Fruit fly (Drosophila melanogaster) whole organism, adult: Measurements from ENCODE around the gene yellow-c.

ENCODE experiments used
- CG11617 ChIP-seq: fragments of 200-800 bp; sonication (Bioruptor generic); optimal IDR thresholded peaks from 2 replicates; lab custom pipeline; 2017; ENCODE audit warnings: mild to moderate bottlenecking, missing biosample characterization, missing genetic modification reagents, missing genetic modification characterization
- CG12768 ChIP-seq: fragments of 200-800 bp; sonication (Bioruptor generic); optimal IDR thresholded peaks from 2 replicates; lab custom pipeline; 2017; ENCODE audit warnings: missing biosample characterization, missing genetic modification characterization, mild to moderate bottlenecking, moderate library complexity, missing genetic modification reagents
- CG14711 ChIP-seq: fragments of 200-800 bp; sonication (Bioruptor generic); optimal IDR thresholded peaks from 2 replicates; lab custom pipeline; 2018; ENCODE audit warnings: missing biosample characterization, mild to moderate bottlenecking, missing genetic modification characterization, moderate library complexity
- CG1620 ChIP-seq: fragments of 200-800 bp; sonication (Bioruptor generic); optimal IDR thresholded peaks from 2 replicates; lab custom pipeline; 2016; ENCODE audit warnings: missing biosample characterization, missing genetic modification characterization
- CG33017 ChIP-seq: fragments of 200-800 bp; sonication (Bioruptor generic); optimal IDR thresholded peaks from 2 replicates; lab custom pipeline; 2018; ENCODE audit warnings: missing biosample characterization, mild to moderate bottlenecking, missing genetic modification characterization, moderate library complexity
- CG5204 ChIP-seq: fragments of 200-800 bp; sonication (Bioruptor generic); optimal IDR thresholded peaks from 2 replicates; lab custom pipeline; 2016; ENCODE audit warnings: missing biosample characterization, missing genetic modification characterization
- CG7045 ChIP-seq: fragments of 200-800 bp; sonication (Bioruptor generic); optimal IDR thresholded peaks from 2 replicates; lab custom pipeline; 2017; ENCODE audit warnings: missing biosample characterization, mild to moderate bottlenecking, missing genetic modification characterization
- CG7101 ChIP-seq: fragments of 200-800 bp; sonication (Bioruptor generic); optimal IDR thresholded peaks from 2 replicates; lab custom pipeline; 2018; ENCODE audit warnings: missing biosample characterization, mild to moderate bottlenecking, missing genetic modification characterization, moderate library complexity
- Clk ChIP-seq: fragments of 200-800 bp; sonication (Bioruptor generic); optimal IDR thresholded peaks from 2 replicates; lab custom pipeline; 2017; ENCODE audit warnings: missing biosample characterization, missing genetic modification characterization
- Crg-1 ChIP-seq: fragments of 200-800 bp; sonication (Bioruptor generic); optimal IDR thresholded peaks from 2 replicates; lab custom pipeline; 2016; ENCODE audit warnings: missing biosample characterization, missing genetic modification characterization
- Hr96 ChIP-seq: fragments of 200-800 bp; sonication (Bioruptor generic); optimal IDR thresholded peaks from 2 replicates; lab custom pipeline; 2016; ENCODE audit warnings: missing biosample characterization, missing genetic modification characterization
- Mnt ChIP-seq: fragments of 200-800 bp; sonication (Bioruptor generic); optimal IDR thresholded peaks from 2 replicates; lab custom pipeline; 2016; ENCODE audit warnings: missing biosample characterization, mild to moderate bottlenecking, missing genetic modification characterization
- bab1 ChIP-seq: fragments of 200-800 bp; sonication (Bioruptor generic); optimal IDR thresholded peaks from 3 replicates; lab custom pipeline; 2019; ENCODE audit warnings: missing biosample characterization, mild to moderate bottlenecking, missing genetic modification characterization, moderate library complexity
- cic ChIP-seq: fragments of 200-800 bp; sonication (Bioruptor generic); optimal IDR thresholded peaks from 2 replicates; lab custom pipeline; 2017; ENCODE audit warnings: missing biosample characterization, mild to moderate bottlenecking, missing genetic modification characterization, moderate library complexity
- cnc ChIP-seq, 2 experiments: fragments of >200 bp; optimal IDR thresholded peaks; 2 replicates each; lab custom pipeline; 2017
- kay ChIP-seq: fragments of 200-800 bp; sonication (Bioruptor generic); peaks from one replicate; lab custom pipeline; 2016; ENCODE audit warnings: missing biosample characterization, missing genetic modification characterization, borderline replicate concordance
- ovo ChIP-seq: fragments of 200-800 bp; sonication (Bioruptor generic); optimal IDR thresholded peaks from 2 replicates; lab custom pipeline; 2016; ENCODE audit warnings: missing biosample characterization, missing genetic modification characterization
- pad ChIP-seq: fragments of 200-800 bp; sonication (Bioruptor generic); optimal IDR thresholded peaks from 3 replicates; lab custom pipeline; 2017; ENCODE audit warnings: missing biosample characterization, missing genetic modification characterization, mild to moderate bottlenecking, moderate library complexity, missing genetic modification reagents
- tj ChIP-seq: fragments of 200-800 bp; sonication (Bioruptor generic); optimal IDR thresholded peaks from 3 replicates; lab custom pipeline; 2017; ENCODE audit warnings: missing biosample characterization, mild to moderate bottlenecking, missing genetic modification characterization, moderate library complexity
- toe ChIP-seq: fragments of 200-800 bp; sonication (Bioruptor generic); optimal IDR thresholded peaks from 2 replicates; lab custom pipeline; 2016; ENCODE audit warnings: missing biosample characterization, missing genetic modification characterization

yellow-c gene

DNA sequence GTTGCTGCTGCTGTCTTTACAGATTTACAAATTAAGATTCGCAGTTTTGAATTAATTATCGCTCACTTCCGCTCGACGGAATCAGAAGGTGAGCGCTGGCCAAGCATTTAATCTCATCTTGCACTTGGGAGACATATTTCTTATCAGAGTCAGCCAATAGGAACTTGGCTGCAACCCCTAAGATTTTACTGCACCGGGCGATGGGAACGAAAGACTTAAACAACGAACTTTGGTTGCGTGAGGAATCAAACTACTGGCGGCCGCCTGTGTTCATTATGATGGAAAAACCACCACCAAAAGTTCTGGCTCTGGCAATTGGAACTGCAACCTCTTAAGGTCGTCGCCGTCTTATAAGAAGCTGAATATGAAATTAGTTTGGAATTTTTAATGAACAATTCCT, 8.5 kb downstream of the yellow-c start:
- no peak for TF ChIP-seq pad
- TF ChIP-seq CG7101 (tag; lab: Kevin White, UChicago): no peak
- TF ChIP-seq Clk: no peak
- no peak for TF ChIP-seq CG14711
- no peak for TF ChIP-seq CG12768
- no peak for TF ChIP-seq CG1620 (GFP tag; lab: Kevin White, UChicago)
- no peak for TF ChIP-seq tj (GFP tag; lab: Kevin White, UChicago)
- TF ChIP-seq cnc (optimal IDR thresholded peaks at IDR 0.05; lab: Kevin White, UChicago): no peak

DNA sequence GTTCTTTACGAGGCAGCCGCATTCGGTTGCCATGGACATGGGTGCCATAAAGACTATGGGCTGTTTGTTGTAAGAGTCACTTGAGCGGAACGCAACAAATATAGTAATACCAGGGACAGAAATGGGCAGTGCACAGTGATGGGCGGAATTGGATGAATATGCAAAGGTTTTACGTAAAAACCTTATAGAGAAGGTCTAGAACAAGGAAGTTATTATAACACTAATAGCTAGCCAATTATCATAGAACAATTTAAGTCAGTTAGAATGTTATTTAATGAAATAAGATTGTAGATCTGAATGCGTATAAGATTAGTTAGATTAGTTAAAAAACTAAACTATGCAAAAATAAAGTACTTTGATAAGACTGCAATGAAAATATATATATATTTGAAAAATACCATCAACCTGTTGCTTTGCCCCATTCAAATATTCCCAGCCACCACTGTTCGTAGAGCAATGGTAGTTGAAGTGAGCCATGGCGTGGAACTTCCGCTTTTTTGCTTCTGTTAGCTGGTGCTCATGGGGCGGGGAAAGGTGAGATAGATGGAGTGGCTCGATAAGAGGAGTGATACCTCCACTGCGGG, 17.7 kb downstream of the yellow-c start:
- TF ChIP-seq CG7045 (GFP tag; lab: Kevin White, UChicago) (no peak), Hr96 (GFP tag; lab: Kevin White, UChicago) (no peak), toe (no peak), bab1 (GFP tag; lab: Kevin White, UChicago) (no peak), CG11617 (GFP tag; lab: Kevin White, UChicago) (no peak), Clk (no peak), cic (GFP tag; lab: Kevin White, UChicago) (no peak), Mnt (GFP tag; lab: Kevin White, UChicago) (no peak), Crg-1 (no peak), CG33017 (tag; lab: Kevin White, UChicago) (no peak), kay (no peak), CG5204 (GFP tag; lab: Kevin White, UChicago) (no peak), tj (GFP tag; lab: Kevin White, UChicago) (no peak), CG7101 (tag; lab: Kevin White, UChicago) (no peak), CG12768 (no peak)

DNA sequence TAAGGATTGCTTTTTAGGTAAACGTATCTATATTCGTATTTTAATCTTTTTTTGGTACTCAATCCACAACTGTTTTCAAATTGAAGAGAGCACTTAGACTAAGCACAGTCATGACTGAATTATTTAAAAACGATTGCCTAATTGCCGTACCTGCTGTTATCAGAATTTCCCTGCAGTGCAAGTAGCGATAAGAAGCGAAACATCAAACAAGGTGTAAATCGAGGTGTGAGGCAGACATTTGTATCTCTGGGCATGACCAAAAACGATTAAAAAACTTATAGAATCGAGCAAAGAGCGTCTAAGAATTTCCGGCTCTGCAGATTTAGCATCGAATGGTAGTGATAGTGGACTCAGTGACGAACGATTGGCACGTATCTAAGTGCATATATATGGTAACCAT, 19.9 kb downstream of the yellow-c start:
- no peak for TF ChIP-seq Mnt (GFP tag; lab: Kevin White, UChicago)
- no peak for TF ChIP-seq CG7101 (tag; lab: Kevin White, UChicago)
- no peak for TF ChIP-seq Crg-1
- TF ChIP-seq CG7045 (GFP tag; lab: Kevin White, UChicago): no peak

DNA sequence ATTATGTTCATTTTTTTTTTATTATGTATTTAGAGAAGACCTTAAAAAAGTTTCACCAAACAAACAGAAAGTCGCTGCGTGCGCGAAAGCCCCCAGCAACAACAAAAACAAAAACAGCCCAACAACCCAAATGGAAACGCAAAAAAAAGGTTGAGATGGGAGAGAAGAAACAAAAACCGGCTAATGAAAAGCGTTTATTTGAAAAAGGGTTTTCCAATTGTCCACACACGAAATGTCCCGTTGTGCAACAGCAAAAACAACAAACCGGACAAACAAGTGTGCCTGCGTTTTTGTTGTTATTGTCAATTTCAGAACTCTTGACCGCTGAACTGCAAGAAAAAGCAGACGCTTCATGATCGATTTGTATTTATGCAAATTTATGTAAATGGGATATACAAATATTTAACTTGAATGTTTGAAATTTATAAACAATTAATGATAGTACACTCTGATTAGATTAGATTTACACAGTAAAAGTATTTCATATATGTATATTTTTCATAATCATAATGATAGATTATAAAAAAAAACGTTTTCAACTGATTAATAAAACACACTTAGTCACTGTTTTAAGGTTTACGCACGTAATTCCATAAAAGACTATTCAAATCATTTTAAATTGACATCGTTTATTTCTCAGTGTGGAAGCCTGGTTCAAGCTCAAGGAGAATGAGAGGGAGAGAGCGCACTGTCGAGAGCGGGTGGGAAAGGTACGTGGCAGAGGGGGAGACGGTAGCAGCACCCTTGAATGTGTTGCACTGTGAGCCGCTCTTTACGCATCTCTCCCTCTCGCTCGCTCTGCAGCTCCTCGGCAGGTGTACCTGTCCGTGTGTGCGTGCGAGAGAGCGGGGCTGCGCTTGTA, 21.4 kb downstream of the yellow-c start:
- TF ChIP-seq CG7101 (tag; lab: Kevin White, UChicago): peak; percentile 48
- TF ChIP-seq toe: peak; percentile 25
- TF ChIP-seq Mnt (GFP tag; lab: Kevin White, UChicago): peak; percentile 30
- no peak for TF ChIP-seq CG5204 (GFP tag; lab: Kevin White, UChicago)
- no peak for TF ChIP-seq cnc (optimal IDR thresholded peaks at IDR 0.05; lab: Kevin White, UChicago)
- TF ChIP-seq ovo (GFP tag; lab: Kevin White, UChicago): peak; percentile 21
- TF ChIP-seq cic (GFP tag; lab: Kevin White, UChicago): no peak
- TF ChIP-seq kay: peak; percentile 66
- TF ChIP-seq Hr96 (GFP tag; lab: Kevin White, UChicago): peak; percentile 19
- TF ChIP-seq Crg-1: no peak
- TF ChIP-seq pad: peak; percentile 91
- peak; percentile 40 for TF ChIP-seq CG11617 (GFP tag; lab: Kevin White, UChicago)
- TF ChIP-seq CG14711: peak; percentile 56
- TF ChIP-seq Clk: no peak
- no peak for TF ChIP-seq CG1620 (GFP tag; lab: Kevin White, UChicago)
- no peak for TF ChIP-seq CG33017 (tag; lab: Kevin White, UChicago)
- TF ChIP-seq tj (GFP tag; lab: Kevin White, UChicago): peak; percentile 7
- TF ChIP-seq CG12768: peak; percentile 56
- peak; percentile 30 for TF ChIP-seq bab1 (GFP tag; lab: Kevin White, UChicago)
- TF ChIP-seq CG7045 (GFP tag; lab: Kevin White, UChicago): peak; percentile 54

DNA sequence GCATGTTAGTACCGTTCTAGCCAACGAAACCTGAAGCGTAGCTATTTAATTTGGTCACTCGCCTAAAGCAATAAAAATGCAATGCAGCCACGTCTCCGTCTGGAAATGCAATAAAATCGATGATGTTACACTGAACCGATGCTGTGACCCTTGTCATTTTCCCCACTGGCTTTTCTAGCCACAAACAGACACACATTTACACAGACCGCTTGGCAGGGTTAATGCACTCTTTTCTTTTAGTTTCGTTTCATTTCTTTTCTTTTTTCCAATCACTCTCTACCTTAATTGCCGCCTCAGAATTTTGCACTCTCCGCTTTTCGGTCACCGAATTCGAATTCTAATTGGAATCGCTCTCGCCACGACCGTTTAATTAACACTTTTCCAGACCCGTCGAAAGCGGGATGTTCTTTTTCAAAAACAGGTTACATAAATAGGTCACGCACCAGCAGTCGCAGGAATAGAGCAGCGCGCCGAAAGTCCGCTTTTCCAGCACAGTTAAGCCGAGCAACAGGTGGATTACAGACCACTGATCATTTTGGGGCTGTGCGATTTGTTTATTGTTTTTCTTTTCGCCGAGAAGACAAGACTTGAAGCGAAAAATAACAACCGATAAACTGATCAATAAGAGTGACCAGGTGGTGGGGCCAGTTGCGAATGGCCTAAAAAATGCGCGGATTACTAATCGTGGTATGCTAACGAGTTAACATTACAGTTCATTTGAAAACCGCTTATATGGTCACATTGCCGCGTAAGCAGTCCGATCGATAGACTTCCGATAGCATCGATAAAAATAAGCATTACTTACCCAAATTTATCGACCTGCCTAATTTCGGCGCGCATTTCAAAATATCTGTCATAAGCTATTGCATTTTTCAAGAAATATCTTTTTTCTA, 22.3 kb downstream of the yellow-c start, which contains the start of gene ck:
Gene ck, minus strand, starts transcription at position 638 of the 893 bp plus-strand sequence.
- peak; percentile 10 for TF ChIP-seq bab1 (GFP tag; lab: Kevin White, UChicago)
- TF ChIP-seq cnc (optimal IDR thresholded peaks at IDR 0.05; lab: Kevin White, UChicago): no peak
- TF ChIP-seq pad: peak; percentile 1

DNA sequence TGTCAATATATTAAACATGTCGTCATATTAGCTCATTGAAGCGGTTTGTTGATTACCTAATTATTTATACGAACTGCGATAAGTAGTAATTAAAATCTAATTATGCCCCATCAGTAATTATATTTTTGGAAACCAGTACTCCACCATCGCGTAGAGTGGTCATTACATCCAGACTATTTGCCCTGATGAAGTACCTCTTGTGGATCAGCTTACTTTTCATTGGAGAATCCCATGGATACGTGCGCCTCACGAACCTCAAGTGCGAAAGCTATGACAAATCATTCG, 22.9 kb downstream of the yellow-c start, which contains the start of gene CG33679:
Gene CG33679, plus strand, starts transcription at position 186 of the 285 bp plus-strand sequence.
- TF ChIP-seq Clk: no peak
- TF ChIP-seq CG11617 (GFP tag; lab: Kevin White, UChicago): no peak
- TF ChIP-seq Crg-1: no peak
- no peak for TF ChIP-seq bab1 (GFP tag; lab: Kevin White, UChicago)
- TF ChIP-seq CG33017 (tag; lab: Kevin White, UChicago): no peak
